Worm (Caenorhabditis elegans): Measurements from ENCODE around the gene D2096.9.

DNA sequence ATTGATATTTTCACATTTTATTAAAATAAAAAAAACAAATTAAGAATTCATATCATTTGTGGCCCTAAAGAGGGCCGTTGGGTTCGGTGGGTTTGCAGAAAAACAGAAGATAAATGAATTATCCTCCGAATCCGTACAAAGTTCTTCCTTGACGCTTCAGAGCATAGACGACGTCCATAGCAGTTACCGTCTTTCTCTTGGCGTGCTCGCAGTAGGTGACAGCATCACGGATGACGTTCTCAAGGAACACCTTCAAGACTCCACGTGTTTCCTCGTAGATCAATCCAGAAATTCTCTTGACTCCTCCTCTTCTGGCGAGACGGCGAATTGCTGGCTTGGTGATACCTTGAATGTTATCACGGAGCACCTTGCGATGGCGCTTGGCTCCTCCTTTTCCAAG is 49.0 kb downstream of the D2096.9 start:
- TF ChIP-seq nhr-237 (tag; optimal IDR thresholded peaks at IDR 0.05) = no peak
- no peak for TF ChIP-seq unc-39 (tag; optimal IDR thresholded peaks at IDR 0.05)
- no peak for TF ChIP-seq fos-1 (tag; optimal IDR thresholded peaks at IDR 0.05)
- TF ChIP-seq elt-2 (tag; optimal IDR thresholded peaks at IDR 0.05) = no peak
- TF ChIP-seq ama-1 (optimal IDR thresholded peaks at IDR 0.05) = no peak
- TF ChIP-seq nfya-1 (tag; optimal IDR thresholded peaks at IDR 0.05; ENCODE audit: insufficient read depth) = no peak
- TF ChIP-seq skn-1 (tag; optimal IDR thresholded peaks at IDR 0.05) = no peak
- no peak for TF ChIP-seq nhr-11 (tag; optimal IDR thresholded peaks at IDR 0.05)
- no peak for TF ChIP-seq aly-2 (tag; optimal IDR thresholded peaks at IDR 0.05)

Data from whole organism, L3 larva.